Fruit fly (Drosophila melanogaster): Measurements from ENCODE around the gene Nup93-2.

Gene Nup93-2

dm6 chr3R:14890064-14890709 is 8.0 kb downstream of the Nup93-2 start, which contains the start of the genes CycC and UQCR-C1:
Gene CycC (minus strand): TSS chr3R:14890205.
Gene UQCR-C1 (plus strand): TSS chr3R:14890231.
- no peak for TF ChIP-seq CG9705 (GFP tag; optimal IDR thresholded peaks at IDR 0.05)
- no peak for TF ChIP-seq CrebA (GFP tag; optimal IDR thresholded peaks at IDR 0.05; ENCODE audit: borderline replicate concordance)
- no peak for TF ChIP-seq Dfd (GFP tag; optimal IDR thresholded peaks at IDR 0.05)
- TF ChIP-seq dsf (GFP tag; optimal IDR thresholded peaks at IDR 0.05; ENCODE audit: borderline replicate concordance) = no peak
- no peak for TF ChIP-seq Rel (GFP tag; optimal IDR thresholded peaks at IDR 0.05)
- TF ChIP-seq Rel (tag; optimal IDR thresholded peaks at IDR 0.05) = peak; percentile 33
- TF ChIP-seq N (GFP tag; optimal IDR thresholded peaks at IDR 0.05) = no peak

dm6 chr3R:14886011-14886534 is 12.1 kb downstream of the Nup93-2 start, which contains the start of the genes Rrp6, CG33331 and CG33332:
Gene Rrp6 (minus strand): TSS chr3R:14886246.
Gene CG33331 (plus strand): TSS chr3R:14886456.
Gene CG33332 (plus strand): TSS chr3R:14886456.
- TF ChIP-seq CG9705 (GFP tag; optimal IDR thresholded peaks at IDR 0.05) = peak; percentile 52
- peak; percentile 77 for TF ChIP-seq h (GFP tag; optimal IDR thresholded peaks at IDR 0.05)
- peak; percentile 72 for TF ChIP-seq psq (GFP tag; optimal IDR thresholded peaks at IDR 0.05)
- TF ChIP-seq Mio (GFP tag; optimal IDR thresholded peaks at IDR 0.05) = no peak
- peak; percentile 62 for TF ChIP-seq sv (GFP tag; optimal IDR thresholded peaks at IDR 0.05)
- peak; percentile 79 for TF ChIP-seq HLH106 (tag; optimal IDR thresholded peaks at IDR 0.05)
- peak; percentile 86 for TF ChIP-seq Hr83 (GFP tag; optimal IDR thresholded peaks at IDR 0.05; ENCODE audit: poor library complexity, severe bottlenecking)
- TF ChIP-seq Abd-B (GFP tag; optimal IDR thresholded peaks at IDR 0.05) = no peak
- peak; percentile 20 for TF ChIP-seq GATAd (GFP tag; optimal IDR thresholded peaks at IDR 0.05)
- peak in 1 of 2 experiments; percentile 86 for TF ChIP-seq foxo (GFP tag; optimal IDR thresholded peaks at IDR 0.05)
- TF ChIP-seq Vsx2 (GFP tag; optimal IDR thresholded peaks at IDR 0.05; ENCODE audit: partially characterized antibody) = no peak
- TF ChIP-seq Hnf4 (GFP tag; optimal IDR thresholded peaks at IDR 0.05) = no peak
- TF ChIP-seq ey (GFP tag; optimal IDR thresholded peaks at IDR 0.05) = peak; percentile 66
- TF ChIP-seq rgr (GFP tag; optimal IDR thresholded peaks at IDR 0.05) = peak; percentile 85
- TF ChIP-seq Myc (optimal IDR thresholded peaks at IDR 0.05) = peak; percentile 79
- TF ChIP-seq OdsH (GFP tag; optimal IDR thresholded peaks at IDR 0.05) = peak; percentile 70
- peak; percentile 71 for TF ChIP-seq Sp1 (GFP tag; optimal IDR thresholded peaks at IDR 0.05)

- TF ChIP-seq Myc (optimal IDR thresholded peaks at IDR 0.05) = no peak
These were observed 17.3 kb downstream of the Nup93-2 start for dm6 chr3R:14880861-14881260.

dm6 chr3R:14879207-14879863 is 18.8 kb downstream of the Nup93-2 start, which contains the start of gene CG3631:
Gene CG3631 (plus strand): TSS chr3R:14879457.
- TF ChIP-seq tai (GFP tag; optimal IDR thresholded peaks at IDR 0.05) = no peak
- TF ChIP-seq foxo (GFP tag; optimal IDR thresholded peaks at IDR 0.05) = no peak
- no peak for TF ChIP-seq Hnf4 (GFP tag; optimal IDR thresholded peaks at IDR 0.05)
- TF ChIP-seq lola (GFP tag; optimal IDR thresholded peaks at IDR 0.05) = no peak
- peak; percentile 69 for TF ChIP-seq psq (GFP tag; optimal IDR thresholded peaks at IDR 0.05)
- TF ChIP-seq Jra (GFP tag; optimal IDR thresholded peaks at IDR 0.05) = no peak
- TF ChIP-seq CG9705 (GFP tag; optimal IDR thresholded peaks at IDR 0.05) = no peak

- no peak for TF ChIP-seq Hr78 (GFP tag; optimal IDR thresholded peaks at IDR 0.05)
- no peak for TF ChIP-seq CrebA (GFP tag; optimal IDR thresholded peaks at IDR 0.05; ENCODE audit: borderline replicate concordance)
These were observed 20.0 kb downstream of the Nup93-2 start for dm6 chr3R:14878145-14878544.

dm6 chr3R:14875965-14876331 is 22.2 kb downstream of the Nup93-2 start:
- TF ChIP-seq psq (GFP tag; optimal IDR thresholded peaks at IDR 0.05) (no peak), Myc (optimal IDR thresholded peaks at IDR 0.05) (no peak), rgr (GFP tag; optimal IDR thresholded peaks at IDR 0.05) (no peak), CrebA (GFP tag; optimal IDR thresholded peaks at IDR 0.05; ENCODE audit: borderline replicate concordance) (no peak), ey (GFP tag; optimal IDR thresholded peaks at IDR 0.05) (no peak), Dfd (GFP tag; optimal IDR thresholded peaks at IDR 0.05) (no peak), Hr78 (GFP tag; optimal IDR thresholded peaks at IDR 0.05) (no peak), Hnf4 (GFP tag; optimal IDR thresholded peaks at IDR 0.05) (no peak), Hr83 (GFP tag; optimal IDR thresholded peaks at IDR 0.05; ENCODE audit: poor library complexity, severe bottlenecking) (no peak), pan (optimal IDR thresholded peaks at IDR 0.05) (no peak), sage (GFP tag; optimal IDR thresholded peaks at IDR 0.05) (no peak), CG9705 (GFP tag; optimal IDR thresholded peaks at IDR 0.05) (no peak), Rel (GFP tag; optimal IDR thresholded peaks at IDR 0.05) (no peak), Rel (tag; optimal IDR thresholded peaks at IDR 0.05) (no peak), lola (GFP tag; optimal IDR thresholded peaks at IDR 0.05) (no peak), Abd-B (GFP tag; optimal IDR thresholded peaks at IDR 0.05) (no peak), br (GFP tag; optimal IDR thresholded peaks at IDR 0.05) (no peak)
